Worm (Caenorhabditis elegans) whole organism, late embryonic: ENCODE results near the gene Y94H6A.12.

Experiments used
- C38D4.7 ChIP-seq: fragments of 200-800 bp; sonication (Bioruptor generic); optimal IDR thresholded peaks from 2 replicates; lab custom pipeline; 2018; ENCODE audit warnings: mild to moderate bottlenecking, missing genetic modification characterization, moderate library complexity, missing compliant biosample characterization
- ama-1 ChIP-seq: fragments of 150-350 bp; optimal IDR thresholded peaks from 2 replicates; lab custom pipeline; 2014
- ceh-18 ChIP-seq: sonication (generic microtip); optimal IDR thresholded peaks from 2 replicates; lab custom pipeline; 2016; ENCODE audit warnings: missing genetic modification characterization, missing compliant biosample characterization
- ets-4 ChIP-seq: sonication (generic microtip); optimal IDR thresholded peaks from 2 replicates; lab custom pipeline; 2016; ENCODE audit warnings: missing genetic modification characterization, missing compliant biosample characterization
- nfya-1 ChIP-seq: sonication (generic microtip); optimal IDR thresholded peaks from 2 replicates; lab custom pipeline; 2017; ENCODE audit warnings: missing genetic modification characterization, mild to moderate bottlenecking, missing compliant biosample characterization, antibody characterized with exemption, moderate library complexity
- pha-4 ChIP-seq: fragments of 150-350 bp; optimal IDR thresholded peaks from 2 replicates; lab custom pipeline; 2018; ENCODE audit warnings: missing biosample characterization, missing genetic modification reagents, missing genetic modification characterization
- pqm-1 ChIP-seq: sonication (generic microtip); optimal IDR thresholded peaks from 2 replicates; lab custom pipeline; 2016; ENCODE audit warnings: missing genetic modification characterization, missing compliant biosample characterization
- syd-9 ChIP-seq: sonication (generic microtip); optimal IDR thresholded peaks from 2 replicates; lab custom pipeline; 2016; ENCODE audit warnings: mild to moderate bottlenecking, missing genetic modification characterization, moderate library complexity, missing compliant biosample characterization
- tbx-2 ChIP-seq: sonication (generic microtip); optimal IDR thresholded peaks from 2 replicates; lab custom pipeline; 2016; ENCODE audit warnings: missing genetic modification characterization, missing compliant biosample characterization
- unc-3 ChIP-seq, 2 experiments: fragments of 200-800 bp in 1 of 2; sonication (Bioruptor generic) in 1 of 2; sonication (generic microtip) in 1 of 2; conservative IDR thresholded peaks in 1 of 2; optimal IDR thresholded peaks in 1 of 2; 2 replicates each; pipeline versions ENCODE4 v1.3.6 to Lab custom; 2016 to 2022; ENCODE audit warnings: missing compliant biosample characterization in 2 of 2, missing genetic modification characterization in 2 of 2, missing genetic modification reagents in 1 of 2

DNA sequence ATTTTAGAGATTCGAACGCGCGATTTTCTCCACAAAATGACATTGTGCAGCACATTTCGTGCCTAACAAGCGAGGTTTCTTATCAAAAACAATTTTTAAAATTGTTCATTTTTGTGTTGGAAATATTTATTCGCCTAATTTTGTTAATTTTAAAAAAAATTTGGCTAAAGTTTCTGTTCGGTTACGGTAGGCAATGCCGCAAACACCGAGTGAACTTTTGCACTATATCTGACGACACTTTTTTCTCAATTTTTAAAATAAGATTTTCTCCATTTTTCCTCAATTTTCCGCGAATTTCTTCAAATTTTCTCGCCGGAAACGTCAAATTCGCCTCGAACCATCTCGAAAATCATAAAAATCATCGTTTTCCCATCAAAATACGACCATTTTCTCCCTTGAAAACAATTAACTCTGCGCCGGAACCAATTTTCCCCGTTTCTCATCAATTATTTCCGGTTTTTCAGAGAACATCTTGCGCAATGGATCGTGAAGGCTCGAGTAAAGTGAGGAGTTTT lies 46.2 kb downstream of the Y94H6A.12 start, which contains the start of gene Y69A2AR.1:
- TF ChIP-seq pha-4 (tag; lab: Kevin White, UChicago) (no peak), syd-9 (tag; lab: Kevin White, UChicago) (no peak), pqm-1 (tag; lab: Kevin White, UChicago) (no peak), ets-4 (no peak), ama-1 (lab: Kevin White, UChicago) (no peak), nfya-1 (tag; lab: Kevin White, UChicago) (no peak), tbx-2 (tag; lab: Kevin White, UChicago) (no peak), unc-3 (GFP tag; conservative IDR thresholded peaks at IDR 0.05; lab: Robert Waterston, UW) (no peak), unc-3 (tag; optimal IDR thresholded peaks at IDR 0.05; lab: Kevin White, UChicago) (no peak), C38D4.7 (GFP tag; lab: Kevin White, UChicago) (no peak), ceh-18 (tag; lab: Kevin White, UChicago) (no peak)
